Worm (Caenorhabditis elegans) whole organism, midembryonic: ENCODE data around the gene C44B7.7.
A peak's percentile ranks its signal among the peaks of the same experiment; 100 is the strongest.

Experiments
- T22C8.4 ChIP-seq: fragments of 200-800 bp; sonication (Bioruptor generic); IDR thresholded peaks from 2 replicates; pipeline ENCODE4 v1.3.6; 2022; ENCODE audit warnings: missing genetic modification characterization, missing compliant biosample characterization
- cog-1 ChIP-seq: sonication (generic microtip); optimal IDR thresholded peaks from 2 replicates; lab custom pipeline; 2016; ENCODE audit warnings: missing genetic modification characterization, missing compliant biosample characterization
- flt-1 ChIP-seq: fragments of 200-800 bp; sonication (Bioruptor generic); IDR thresholded peaks from 2 replicates; pipeline ENCODE4 v1.3.6; 2022; ENCODE audit warnings: missing genetic modification characterization, missing compliant biosample characterization
- klf-2 ChIP-seq: fragments of 200-800 bp; sonication (Bioruptor generic); conservative IDR thresholded peaks from 2 replicates; pipeline ENCODE4 v1.3.6; 2022; ENCODE audit warnings: missing genetic modification reagents, missing genetic modification characterization, missing compliant biosample characterization
- med-1 ChIP-seq: sonication (generic microtip); optimal IDR thresholded peaks from 2 replicates; lab custom pipeline; 2017; ENCODE audit warnings: missing genetic modification characterization, mild to moderate bottlenecking, missing compliant biosample characterization, antibody characterized with exemption, missing genetic modification reagents; ENCODE audit not compliant: insufficient read depth
- ref-1 ChIP-seq: fragments of 200-800 bp; sonication (Bioruptor generic); conservative IDR thresholded peaks from 2 replicates; pipeline ENCODE4 v1.3.6; 2022; ENCODE audit warnings: missing genetic modification reagents, missing genetic modification characterization, missing compliant biosample characterization
- tab-1 ChIP-seq: fragments of 200-800 bp; sonication (Bioruptor generic); IDR thresholded peaks from 2 replicates; pipeline ENCODE4 v1.3.6; 2022; ENCODE audit warnings: missing genetic modification characterization, missing compliant biosample characterization
- ztf-23 ChIP-seq: fragments of 200-800 bp; sonication (Bioruptor generic); IDR thresholded peaks from 2 replicates; pipeline ENCODE4 v1.3.6; 2022; ENCODE audit warnings: missing genetic modification reagents, missing genetic modification characterization, missing compliant biosample characterization
- ztf-29 ChIP-seq: fragments of 200-800 bp; sonication (Bioruptor generic); IDR thresholded peaks from 2 replicates; pipeline ENCODE4 v1.3.6; 2022; ENCODE audit warnings: missing genetic modification reagents, missing genetic modification characterization, missing compliant biosample characterization

Gene C44B7.7

DNA sequence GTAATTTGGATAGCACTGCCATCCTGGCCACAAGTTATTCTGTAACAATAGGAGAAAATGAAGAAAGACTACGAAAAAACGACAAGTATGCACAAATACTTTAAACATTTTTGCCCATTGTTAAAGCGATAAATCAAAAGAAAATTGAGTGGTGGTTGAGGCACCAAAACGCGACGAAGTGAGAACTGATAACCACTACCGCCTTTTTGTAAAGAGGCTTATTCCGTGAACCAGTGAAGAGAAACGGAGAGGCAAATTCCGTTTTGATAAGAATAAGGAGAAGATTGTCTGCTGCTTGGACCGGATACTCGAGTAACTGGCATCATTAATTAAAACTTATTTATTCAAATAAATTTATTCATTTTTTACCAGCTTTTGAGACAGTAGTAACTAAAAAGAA is 3.7 kb upstream of the C44B7.7 start, which contains the start of gene pmp-1:
Gene pmp-1, minus strand, starts transcription at position 39 of the 400 bp plus-strand sequence.
- TF ChIP-seq T22C8.4 (GFP tag; lab: Robert Waterston, UW) (no peak), ztf-29 (GFP tag; lab: Robert Waterston, UW) (no peak), ref-1 (GFP tag; lab: Robert Waterston, UW) (no peak), tab-1 (GFP tag; lab: Robert Waterston, UW) (no peak), cog-1 (tag; lab: Kevin White, UChicago) (no peak)

DNA sequence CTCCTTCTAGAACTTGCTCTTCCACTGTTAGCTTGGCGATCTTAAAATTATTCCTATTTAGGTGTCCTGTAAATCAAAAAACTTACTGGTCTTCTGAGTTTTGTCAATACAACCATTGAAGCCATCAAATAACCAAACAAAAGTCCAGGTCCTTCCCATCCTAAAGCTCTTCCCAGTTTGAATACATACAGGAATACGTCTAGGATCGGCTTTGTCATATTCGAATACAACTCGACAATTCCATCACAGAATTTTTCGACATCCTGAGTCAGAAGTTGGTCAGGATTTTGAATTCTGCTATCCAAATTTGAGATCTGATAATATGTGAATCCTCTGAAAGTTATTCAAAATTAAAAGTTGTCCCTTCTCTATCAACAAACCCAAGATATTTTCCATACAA is 2.4 kb upstream of the C44B7.7 start:
- no peak for TF ChIP-seq cog-1 (tag; lab: Kevin White, UChicago)

DNA sequence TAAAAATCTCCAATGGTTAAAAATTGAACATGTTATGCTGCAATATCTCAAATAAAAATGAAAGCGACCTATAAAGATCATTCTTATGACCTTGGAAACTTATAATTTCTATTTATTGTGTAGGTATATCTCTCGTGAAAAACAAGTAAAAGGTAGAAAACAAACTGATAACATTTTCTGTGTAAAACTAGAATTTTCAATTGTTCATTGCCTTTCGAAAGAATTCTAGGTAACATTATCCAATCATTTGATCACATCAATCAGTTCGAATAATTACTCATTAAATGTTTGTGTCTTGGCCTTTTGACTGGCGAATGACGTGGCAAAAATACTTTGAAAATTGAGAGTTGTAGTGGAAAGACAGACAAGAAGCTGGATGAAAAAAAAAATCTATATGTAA is 2.1 kb downstream of the C44B7.7 start:
- no peak for TF ChIP-seq med-1 (GFP tag; lab: Kevin White, UChicago)
- TF ChIP-seq ref-1 (GFP tag; lab: Robert Waterston, UW), result no peak
- no peak for TF ChIP-seq klf-2 (GFP tag; lab: Robert Waterston, UW)

ce11 chrII:6876957-6877356 is 3.0 kb downstream of the C44B7.7 start, which contains the start of gene slc-36.5:
Gene slc-36.5, minus strand, starts transcription at chrII:6877057.
- TF ChIP-seq cog-1 (tag; lab: Kevin White, UChicago) (no peak), ztf-23 (GFP tag; lab: Robert Waterston, UW) (no peak), T22C8.4 (GFP tag; lab: Robert Waterston, UW) (no peak)

DNA sequence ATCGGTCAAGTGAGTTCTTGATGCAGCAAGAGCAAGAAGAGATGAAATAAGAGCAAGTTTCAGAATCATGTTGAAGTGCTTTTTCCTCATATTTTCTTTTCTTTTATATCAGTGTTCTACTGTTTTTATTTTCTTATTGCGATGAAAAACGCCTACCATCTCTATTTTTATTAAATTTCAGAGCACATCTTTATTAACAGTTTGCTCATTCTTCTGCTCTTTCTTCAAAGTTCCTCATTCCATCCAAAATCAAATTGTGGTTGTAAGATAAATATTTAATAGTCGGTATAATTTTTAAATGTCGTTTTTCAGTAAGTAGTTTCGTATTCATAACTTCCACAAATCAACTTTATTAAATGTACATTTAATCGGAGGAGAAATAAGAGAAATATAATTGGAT is 7.5 kb downstream of the C44B7.7 start, which contains the start of gene C44B7.5:
Gene C44B7.5, minus strand, starts transcription at position 101 of the 400 bp plus-strand sequence.
- TF ChIP-seq tab-1 (GFP tag; lab: Robert Waterston, UW), result no peak
- TF ChIP-seq flt-1 (GFP tag; lab: Robert Waterston, UW), result no peak
- TF ChIP-seq ztf-29 (GFP tag; lab: Robert Waterston, UW), result no peak
- no peak for TF ChIP-seq med-1 (GFP tag; lab: Kevin White, UChicago)
- no peak for TF ChIP-seq cog-1 (tag; lab: Kevin White, UChicago)
- no peak for TF ChIP-seq T22C8.4 (GFP tag; lab: Robert Waterston, UW)
- no peak for TF ChIP-seq ztf-23 (GFP tag; lab: Robert Waterston, UW)
- TF ChIP-seq klf-2 (GFP tag; lab: Robert Waterston, UW), result no peak
- TF ChIP-seq ref-1 (GFP tag; lab: Robert Waterston, UW), result no peak

- TF ChIP-seq tab-1 (GFP tag; lab: Robert Waterston, UW) (no peak), ref-1 (GFP tag; lab: Robert Waterston, UW) (no peak), med-1 (GFP tag; lab: Kevin White, UChicago) (no peak), flt-1 (GFP tag; lab: Robert Waterston, UW) (no peak), ztf-23 (GFP tag; lab: Robert Waterston, UW) (no peak), T22C8.4 (GFP tag; lab: Robert Waterston, UW) (no peak), cog-1 (tag; lab: Kevin White, UChicago) (no peak), ztf-29 (GFP tag; lab: Robert Waterston, UW) (no peak), klf-2 (GFP tag; lab: Robert Waterston, UW) (no peak)
These were observed 9.2 kb downstream of the C44B7.7 start, which contains the start of gene clhm-1 for ce11 chrII:6870803-6871202. Gene clhm-1, minus strand, starts transcription at chrII:6871009.

- TF ChIP-seq ref-1 (GFP tag; lab: Robert Waterston, UW) (no peak), T22C8.4 (GFP tag; lab: Robert Waterston, UW) (0 out of 2 replicates have a peak, but pooled peaks have one; percentile 20)
These were observed 16.3 kb downstream of the C44B7.7 start, which contains the start of gene aff-1 for ce11 chrII:6863652-6864051. Gene aff-1, minus strand, starts transcription at chrII:6863752.

DNA sequence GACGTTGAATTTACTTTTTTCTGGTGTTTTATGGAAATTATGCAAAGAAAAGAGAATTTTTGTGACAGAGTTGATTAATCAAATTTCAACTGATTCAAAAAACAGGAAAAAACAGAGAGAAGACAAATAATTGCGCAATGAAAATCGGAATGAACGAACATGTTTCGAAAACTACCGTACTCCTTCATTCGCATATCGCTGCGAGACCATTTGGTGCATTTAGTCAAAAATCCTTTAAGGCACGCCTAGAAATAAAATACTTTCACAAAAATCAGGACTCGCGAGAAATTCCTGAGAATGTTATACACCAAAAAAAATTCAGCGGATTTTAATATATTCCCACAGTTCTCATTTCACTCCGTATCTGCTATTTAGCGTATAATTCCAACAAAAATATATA is 19.9 kb downstream of the C44B7.7 start:
- TF ChIP-seq flt-1 (GFP tag; lab: Robert Waterston, UW) (no peak), ztf-23 (GFP tag; lab: Robert Waterston, UW) (no peak), cog-1 (tag; lab: Kevin White, UChicago) (no peak), ztf-29 (GFP tag; lab: Robert Waterston, UW) (no peak), med-1 (GFP tag; lab: Kevin White, UChicago) (no peak), klf-2 (GFP tag; lab: Robert Waterston, UW) (no peak), ref-1 (GFP tag; lab: Robert Waterston, UW) (no peak), T22C8.4 (GFP tag; lab: Robert Waterston, UW) (no peak), tab-1 (GFP tag; lab: Robert Waterston, UW) (no peak)

- TF ChIP-seq tab-1 (GFP tag; lab: Robert Waterston, UW) (0 out of 2 replicates have a peak, but pooled peaks have one; percentile 55), cog-1 (tag; lab: Kevin White, UChicago) (peak; percentile 61), T22C8.4 (GFP tag; lab: Robert Waterston, UW) (no peak), ztf-23 (GFP tag; lab: Robert Waterston, UW) (peak; percentile 79)
These were observed 21.1 kb downstream of the C44B7.7 start for ce11 chrII:6858835-6859234.

ce11 chrII:6858201-6858600 is 21.8 kb downstream of the C44B7.7 start, which contains the start of gene dnj-5:
Gene dnj-5, minus strand, starts transcription at chrII:6858301.
- no peak for TF ChIP-seq tab-1 (GFP tag; lab: Robert Waterston, UW)
- TF ChIP-seq med-1 (GFP tag; lab: Kevin White, UChicago), result no peak
- no peak for TF ChIP-seq ztf-23 (GFP tag; lab: Robert Waterston, UW)
- TF ChIP-seq flt-1 (GFP tag; lab: Robert Waterston, UW), result no peak
- no peak for TF ChIP-seq ztf-29 (GFP tag; lab: Robert Waterston, UW)
- no peak for TF ChIP-seq ref-1 (GFP tag; lab: Robert Waterston, UW)
- TF ChIP-seq cog-1 (tag; lab: Kevin White, UChicago), result no peak
- TF ChIP-seq klf-2 (GFP tag; lab: Robert Waterston, UW), result no peak
- TF ChIP-seq T22C8.4 (GFP tag; lab: Robert Waterston, UW), result no peak
